Worm (Caenorhabditis elegans) whole organism, midembryonic: ENCODE measurements around the gene dpy-9.

Source experiments
- cog-1 ChIP-seq: sonication (generic microtip); optimal IDR thresholded peaks from 2 replicates; lab custom pipeline; 2016; ENCODE audit warnings: missing genetic modification characterization, missing compliant biosample characterization
- klf-2 ChIP-seq: fragments of 200-800 bp; sonication (Bioruptor generic); conservative IDR thresholded peaks from 2 replicates; pipeline ENCODE4 v1.3.6; 2022; ENCODE audit warnings: missing genetic modification reagents, missing genetic modification characterization, missing compliant biosample characterization
- med-1 ChIP-seq: sonication (generic microtip); optimal IDR thresholded peaks from 2 replicates; lab custom pipeline; 2017; ENCODE audit warnings: missing genetic modification characterization, mild to moderate bottlenecking, missing compliant biosample characterization, antibody characterized with exemption, missing genetic modification reagents; ENCODE audit not compliant: insufficient read depth
- tab-1 ChIP-seq: fragments of 200-800 bp; sonication (Bioruptor generic); IDR thresholded peaks from 2 replicates; pipeline ENCODE4 v1.3.6; 2022; ENCODE audit warnings: missing genetic modification characterization, missing compliant biosample characterization

ce11 chrIV:236138-236537 is 22.9 kb downstream of the dpy-9 start:
- TF ChIP-seq tab-1 (no peak), med-1 (GFP tag; lab: Kevin White, UChicago) (no peak), cog-1 (tag; lab: Kevin White, UChicago) (no peak), klf-2 (GFP tag; lab: Robert Waterston, UW) (no peak)
